Fruit fly (Drosophila melanogaster) S2 (cell line): ENCODE measurements around the gene Ugt35E1.

Source experiments
- CG8478 ChIP-seq: fragments of >200 bp; optimal IDR thresholded peaks from 2 replicates; lab custom pipeline; 2018
- CTCF ChIP-seq, 2 experiments: fragments of >200 bp; optimal IDR thresholded peaks; 2 replicates each; lab custom pipeline; 2018

- TF ChIP-seq CG8478 (lab: Kevin White, UChicago) (no peak), CTCF (optimal IDR thresholded peaks at IDR 0.05; lab: Kevin White, UChicago) (no peak)
Observed at dm6 chr3R:11172460-11173168, 6.7 kb upstream of the Ugt35E1 start, which contains the start of gene Ugt35A1.
